Worm (Caenorhabditis elegans) whole organism, L2 larva: ENCODE data around the gene C52E4.7.
A peak's percentile ranks its signal among the peaks of the same experiment; 100 is the strongest.

ENCODE experiments used
- C34F6.9 ChIP-seq: fragments of 150-350 bp; optimal IDR thresholded peaks from 2 replicates; lab custom pipeline; 2014; ENCODE audit warnings: missing biosample characterization, missing genetic modification characterization
- F13H6.1 ChIP-seq: sonication (generic microtip); optimal IDR thresholded peaks from 2 replicates; lab custom pipeline; 2016; ENCODE audit warnings: missing genetic modification characterization, missing compliant biosample characterization
- R02D3.7 ChIP-seq: fragments of 150-350 bp; optimal IDR thresholded peaks from 2 replicates; lab custom pipeline; 2014; ENCODE audit warnings: missing biosample characterization, missing genetic modification characterization
- Y55F3AM.14 ChIP-seq: fragments of 200-800 bp; sonication (Bioruptor generic); optimal IDR thresholded peaks from 2 replicates; lab custom pipeline; 2018; ENCODE audit warnings: mild to moderate bottlenecking, missing genetic modification characterization, missing compliant biosample characterization
- ZK546.5 ChIP-seq: sonication (generic microtip); optimal IDR thresholded peaks from 2 replicates; lab custom pipeline; 2017; ENCODE audit warnings: missing biosample characterization, missing genetic modification characterization
- alr-1 ChIP-seq: fragments of 150-350 bp; optimal IDR thresholded peaks from 2 replicates; lab custom pipeline; 2014; ENCODE audit warnings: missing biosample characterization, missing genetic modification characterization
- aly-2 ChIP-seq: fragments of 150-350 bp; optimal IDR thresholded peaks from 2 replicates; lab custom pipeline; 2014; ENCODE audit warnings: missing biosample characterization, missing genetic modification characterization
- ama-1 ChIP-seq: fragments of 150-350 bp; optimal IDR thresholded peaks from 2 replicates; lab custom pipeline; 2018; ENCODE audit warnings: inconsistent platforms
- blmp-1 ChIP-seq: sonication (generic microtip); optimal IDR thresholded peaks from 2 replicates; lab custom pipeline; 2017; ENCODE audit warnings: missing genetic modification characterization, mild to moderate bottlenecking, missing compliant biosample characterization, antibody characterized with exemption, moderate library complexity; ENCODE audit not compliant: insufficient read depth
- ceh-16 ChIP-seq: fragments of 150-350 bp; optimal IDR thresholded peaks from 2 replicates; lab custom pipeline; 2014; ENCODE audit warnings: missing biosample characterization, missing genetic modification characterization
- ceh-82 ChIP-seq: fragments of 150-350 bp; optimal IDR thresholded peaks from 2 replicates; lab custom pipeline; 2014; ENCODE audit warnings: missing biosample characterization, missing genetic modification characterization
- crh-2 ChIP-seq: sonication (generic microtip); optimal IDR thresholded peaks from 2 replicates; lab custom pipeline; 2017; ENCODE audit warnings: missing biosample characterization, missing genetic modification characterization
- dmd-4 ChIP-seq: sonication (generic microtip); optimal IDR thresholded peaks from 2 replicates; lab custom pipeline; 2017; ENCODE audit warnings: missing biosample characterization, missing genetic modification characterization
- egl-27 ChIP-seq: sonication (generic microtip); optimal IDR thresholded peaks from 3 replicates; lab custom pipeline; 2017; ENCODE audit warnings: missing biosample characterization, missing genetic modification reagents, missing genetic modification characterization
- elt-1 ChIP-seq: fragments of 150-350 bp; optimal IDR thresholded peaks from 2 replicates; lab custom pipeline; 2014; ENCODE audit warnings: missing biosample characterization, missing genetic modification characterization
- fos-1 ChIP-seq: fragments of 150-350 bp; optimal IDR thresholded peaks from 2 replicates; lab custom pipeline; 2014; ENCODE audit warnings: missing biosample characterization, missing genetic modification characterization
- gmeb-1 ChIP-seq: fragments of 150-350 bp; optimal IDR thresholded peaks from 2 replicates; lab custom pipeline; 2014; ENCODE audit warnings: missing biosample characterization, missing genetic modification characterization
- lin-11 ChIP-seq: fragments of 150-350 bp; sonication (generic microtip); optimal IDR thresholded peaks from 2 replicates; lab custom pipeline; 2014; ENCODE audit warnings: missing biosample characterization, missing genetic modification characterization, inconsistent platforms, mixed read lengths
- lin-13 ChIP-seq: fragments of 150-350 bp; optimal IDR thresholded peaks from 2 replicates; lab custom pipeline; 2014; ENCODE audit warnings: missing biosample characterization, missing genetic modification reagents, missing genetic modification characterization
- lin-39 ChIP-seq: fragments of 150-350 bp; optimal IDR thresholded peaks from 2 replicates; lab custom pipeline; 2014; ENCODE audit warnings: missing biosample characterization, missing genetic modification reagents, missing genetic modification characterization
- lsy-2 ChIP-seq, 2 experiments: fragments of 150-350 bp in 1 of 2; sonication (generic microtip) in 1 of 2; optimal IDR thresholded peaks; 2 replicates each; lab custom pipeline; 2014 to 2017; ENCODE audit warnings: missing biosample characterization in 2 of 2, missing genetic modification characterization in 2 of 2
- mab-5 ChIP-seq: fragments of 150-350 bp; optimal IDR thresholded peaks from 2 replicates; lab custom pipeline; 2014; ENCODE audit warnings: missing biosample characterization, missing genetic modification characterization
- mbf-1 ChIP-seq: sonication (generic microtip); optimal IDR thresholded peaks from 2 replicates; lab custom pipeline; 2017; ENCODE audit warnings: missing biosample characterization, missing genetic modification characterization
- mdl-1 ChIP-seq, 2 experiments: fragments of 150-350 bp in 1 of 2; sonication (generic microtip) in 1 of 2; optimal IDR thresholded peaks; 2 replicates each; lab custom pipeline; 2017; ENCODE audit warnings: missing biosample characterization in 2 of 2, missing genetic modification characterization in 2 of 2
- nhr-10 ChIP-seq: sonication (generic microtip); optimal IDR thresholded peaks from 2 replicates; lab custom pipeline; 2017; ENCODE audit warnings: missing biosample characterization, missing genetic modification characterization
- nhr-11 ChIP-seq: fragments of 150-350 bp; optimal IDR thresholded peaks from 2 replicates; lab custom pipeline; 2014; ENCODE audit warnings: missing biosample characterization, missing genetic modification characterization
- nhr-12 ChIP-seq: fragments of 150-350 bp; optimal IDR thresholded peaks from 2 replicates; lab custom pipeline; 2014; ENCODE audit warnings: missing biosample characterization, missing genetic modification characterization
- nhr-129 ChIP-seq: fragments of 150-350 bp; optimal IDR thresholded peaks from 2 replicates; lab custom pipeline; 2014; ENCODE audit warnings: missing biosample characterization, missing genetic modification characterization
- nhr-21 ChIP-seq: fragments of 150-350 bp; optimal IDR thresholded peaks from 2 replicates; lab custom pipeline; 2014; ENCODE audit warnings: missing biosample characterization, missing genetic modification characterization
- nhr-23 ChIP-seq: fragments of 150-350 bp; optimal IDR thresholded peaks from 2 replicates; lab custom pipeline; 2014; ENCODE audit warnings: missing biosample characterization, missing genetic modification reagents, missing genetic modification characterization
- nhr-237 ChIP-seq: fragments of 150-350 bp; optimal IDR thresholded peaks from 2 replicates; lab custom pipeline; 2014; ENCODE audit warnings: missing biosample characterization, missing genetic modification characterization
- nhr-25 ChIP-seq: fragments of 150-350 bp; sonication (generic microtip); optimal IDR thresholded peaks from 3 replicates; lab custom pipeline; 2014; ENCODE audit warnings: missing biosample characterization, missing genetic modification characterization
- nhr-6 ChIP-seq: fragments of 150-350 bp; optimal IDR thresholded peaks from 2 replicates; lab custom pipeline; 2014; ENCODE audit warnings: missing biosample characterization, missing genetic modification characterization
- nhr-77 ChIP-seq: fragments of 150-350 bp; optimal IDR thresholded peaks from 2 replicates; lab custom pipeline; 2014; ENCODE audit warnings: missing biosample characterization, missing genetic modification characterization
- peb-1 ChIP-seq: fragments of 150-350 bp; optimal IDR thresholded peaks from 2 replicates; lab custom pipeline; 2014; ENCODE audit warnings: missing biosample characterization, missing genetic modification characterization
- sem-4 ChIP-seq: fragments of 150-350 bp; optimal IDR thresholded peaks from 2 replicates; lab custom pipeline; 2014; ENCODE audit warnings: missing biosample characterization, missing genetic modification reagents, missing genetic modification characterization
- skn-1 ChIP-seq: sonication (generic microtip); optimal IDR thresholded peaks from 2 replicates; lab custom pipeline; 2017; ENCODE audit warnings: missing biosample characterization, missing genetic modification characterization
- sma-3 ChIP-seq: sonication (generic microtip); optimal IDR thresholded peaks from 2 replicates; lab custom pipeline; 2016; ENCODE audit warnings: missing genetic modification reagents, missing genetic modification characterization, missing compliant biosample characterization
- sma-9 ChIP-seq, 2 experiments: fragments of 150-350 bp in 1 of 2; sonication (generic microtip) in 1 of 2; optimal IDR thresholded peaks; 2 replicates each; lab custom pipeline; 2014 to 2016; ENCODE audit warnings: missing genetic modification characterization in 2 of 2, mild to moderate bottlenecking in 1 of 2, missing biosample characterization in 1 of 2, missing compliant biosample characterization in 1 of 2, missing genetic modification reagents in 1 of 2, moderate library complexity in 1 of 2
- snpc-4 ChIP-seq: fragments of 150-350 bp; optimal IDR thresholded peaks from 2 replicates; lab custom pipeline; 2014; ENCODE audit warnings: missing biosample characterization, missing genetic modification characterization
- unc-39 ChIP-seq: fragments of 150-350 bp; optimal IDR thresholded peaks from 2 replicates; lab custom pipeline; 2014; ENCODE audit warnings: missing biosample characterization, missing genetic modification characterization
- unc-55 ChIP-seq: fragments of 150-350 bp; sonication (generic microtip); optimal IDR thresholded peaks from 3 replicates; lab custom pipeline; 2014; ENCODE audit warnings: missing biosample characterization, missing genetic modification reagents, missing genetic modification characterization
- unc-62 ChIP-seq: fragments of 150-350 bp; optimal IDR thresholded peaks from 2 replicates; lab custom pipeline; 2014; ENCODE audit warnings: missing biosample characterization, missing genetic modification reagents, missing genetic modification characterization
- zag-1 ChIP-seq: fragments of 150-350 bp; optimal IDR thresholded peaks from 2 replicates; lab custom pipeline; 2014; ENCODE audit warnings: missing biosample characterization, missing genetic modification characterization
- ztf-1 ChIP-seq: fragments of 200-800 bp; sonication (Bioruptor generic); conservative IDR thresholded peaks from 2 replicates; pipeline ENCODE4 v1.3.6; 2022; ENCODE audit warnings: missing genetic modification characterization, missing compliant biosample characterization
- ztf-11 ChIP-seq: sonication (generic microtip); optimal IDR thresholded peaks from 2 replicates; lab custom pipeline; 2017; ENCODE audit warnings: missing biosample characterization, missing genetic modification characterization
- ztf-4 ChIP-seq: fragments of 150-350 bp; optimal IDR thresholded peaks from 2 replicates; lab custom pipeline; 2014; ENCODE audit warnings: missing biosample characterization, missing genetic modification characterization

C52E4.7 gene

DNA sequence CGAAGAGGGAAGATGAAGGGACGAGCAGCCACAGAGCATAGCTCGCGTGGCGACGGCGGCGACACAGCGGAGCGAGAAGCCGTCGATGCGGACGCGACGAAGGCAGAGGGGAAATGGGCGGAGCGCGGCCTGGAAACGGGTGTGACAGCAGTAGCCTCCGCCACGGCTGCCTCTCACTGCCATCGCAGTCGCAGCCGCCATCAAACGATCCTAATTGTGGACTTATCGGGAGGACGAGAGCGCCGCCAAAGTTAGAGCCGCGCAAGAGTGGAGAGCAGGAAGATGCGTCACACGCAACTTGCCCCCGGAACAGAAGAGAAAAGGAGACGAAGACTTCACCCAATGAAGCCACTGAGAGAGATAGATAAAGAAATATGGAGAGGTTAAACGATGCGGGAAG is 30.2 kb downstream of the C52E4.7 start:
- TF ChIP-seq blmp-1 (tag; lab: Kevin White, UChicago): no peak
- peak; percentile 18 for TF ChIP-seq lin-11 (tag; lab: Kevin White, UChicago)
- no peak for TF ChIP-seq nhr-23
- peak in 1 of 2 experiments; percentile 36 for TF ChIP-seq lsy-2 (tag; optimal IDR thresholded peaks at IDR 0.05; lab: Kevin White, UChicago)
- TF ChIP-seq C34F6.9 (tag; lab: Kevin White, UChicago): peak; percentile 40
- TF ChIP-seq sma-9 (GFP tag; optimal IDR thresholded peaks at IDR 0.05; lab: Kevin White, UChicago): peak; percentile 16
- no peak for TF ChIP-seq sma-9 (tag; optimal IDR thresholded peaks at IDR 0.05; lab: Kevin White, UChicago)
- TF ChIP-seq ztf-4: no peak
- no peak for TF ChIP-seq mbf-1 (tag; lab: Kevin White, UChicago)
- peak; percentile 31 for TF ChIP-seq nhr-129 (tag; lab: Kevin White, UChicago)
- TF ChIP-seq crh-2 (tag; lab: Kevin White, UChicago): no peak
- no peak for TF ChIP-seq ZK546.5 (tag; lab: Kevin White, UChicago)
- peak; percentile 35 for TF ChIP-seq Y55F3AM.14 (GFP tag; lab: Kevin White, UChicago)
- TF ChIP-seq gmeb-1 (tag; lab: Kevin White, UChicago): no peak
- no peak for TF ChIP-seq nhr-77
- no peak for TF ChIP-seq ceh-16 (tag; lab: Kevin White, UChicago)
- no peak for TF ChIP-seq nhr-10 (tag; lab: Kevin White, UChicago)
- TF ChIP-seq nhr-6 (tag; lab: Kevin White, UChicago): no peak
- no peak for TF ChIP-seq nhr-12 (tag; lab: Kevin White, UChicago)
- no peak for TF ChIP-seq unc-55
- peak; percentile 50 for TF ChIP-seq F13H6.1
- no peak for TF ChIP-seq lin-13
- TF ChIP-seq skn-1 (tag; lab: Kevin White, UChicago): no peak
- no peak for TF ChIP-seq alr-1
- TF ChIP-seq nhr-11 (tag; lab: Kevin White, UChicago): no peak
- TF ChIP-seq nhr-237 (tag; lab: Kevin White, UChicago): no peak
- TF ChIP-seq dmd-4 (tag; lab: Kevin White, UChicago): no peak
- TF ChIP-seq aly-2 (tag; lab: Kevin White, UChicago): no peak
- TF ChIP-seq lin-39 (tag; lab: Kevin White, UChicago): no peak
- TF ChIP-seq zag-1 (tag; lab: Kevin White, UChicago): peak; percentile 82
- peak in 1 of 2 experiments; percentile 1 for TF ChIP-seq mdl-1 (tag; optimal IDR thresholded peaks at IDR 0.05; lab: Kevin White, UChicago)
- TF ChIP-seq ceh-82: no peak
- no peak for TF ChIP-seq R02D3.7 (tag; lab: Kevin White, UChicago)
- no peak for TF ChIP-seq nhr-25 (tag; lab: Kevin White, UChicago)
- no peak for TF ChIP-seq sma-3 (GFP tag; lab: Kevin White, UChicago)
- no peak for TF ChIP-seq peb-1 (tag; lab: Kevin White, UChicago)
- TF ChIP-seq egl-27 (tag; lab: Kevin White, UChicago): no peak
- no peak for TF ChIP-seq snpc-4
- TF ChIP-seq ama-1 (lab: Kevin White, UChicago): no peak
- no peak for TF ChIP-seq mab-5 (tag; lab: Kevin White, UChicago)
- TF ChIP-seq ztf-1 (GFP tag; lab: Robert Waterston, UW): no peak
- TF ChIP-seq elt-1 (tag; lab: Kevin White, UChicago): no peak
- TF ChIP-seq sem-4 (tag; lab: Kevin White, UChicago): peak; percentile 14
- TF ChIP-seq unc-62 (GFP tag; lab: Kevin White, UChicago): no peak
- no peak for TF ChIP-seq fos-1 (tag; lab: Kevin White, UChicago)
- no peak for TF ChIP-seq unc-39 (tag; lab: Kevin White, UChicago)
- no peak for TF ChIP-seq ztf-11 (tag; lab: Kevin White, UChicago)

DNA sequence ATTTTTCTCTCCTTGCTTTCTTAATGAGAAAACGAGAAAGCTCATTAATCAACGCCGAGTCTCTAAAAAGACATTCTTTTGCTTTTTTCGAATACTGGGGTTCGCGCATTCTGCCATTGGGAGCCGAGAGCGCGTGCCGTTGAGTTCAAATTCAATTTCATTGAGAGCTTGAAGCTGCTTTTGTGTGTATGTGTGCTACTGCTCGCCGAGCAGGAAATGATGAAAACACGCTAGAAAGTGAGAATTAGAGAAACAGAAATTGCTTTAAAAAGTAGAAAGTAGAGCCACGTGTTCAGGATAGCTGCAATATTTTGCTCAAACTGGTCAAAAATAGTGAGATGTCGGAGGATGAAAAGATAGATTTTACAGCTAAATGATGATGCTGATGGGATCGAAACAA is 31.6 kb downstream of the C52E4.7 start:
- TF ChIP-seq nhr-12 (tag; lab: Kevin White, UChicago) (no peak), ceh-82 (no peak), nhr-11 (tag; lab: Kevin White, UChicago) (no peak), blmp-1 (tag; lab: Kevin White, UChicago) (no peak), nhr-77 (no peak), dmd-4 (tag; lab: Kevin White, UChicago) (no peak), C34F6.9 (tag; lab: Kevin White, UChicago) (peak; percentile 58), peb-1 (tag; lab: Kevin White, UChicago) (no peak), ztf-11 (tag; lab: Kevin White, UChicago) (no peak), aly-2 (tag; lab: Kevin White, UChicago) (no peak), nhr-10 (tag; lab: Kevin White, UChicago) (no peak), ama-1 (lab: Kevin White, UChicago) (no peak), crh-2 (tag; lab: Kevin White, UChicago) (no peak), sem-4 (tag; lab: Kevin White, UChicago) (no peak), mdl-1 (tag; optimal IDR thresholded peaks at IDR 0.05; lab: Kevin White, UChicago) (no peak), nhr-129 (tag; lab: Kevin White, UChicago) (peak; percentile 34), mbf-1 (tag; lab: Kevin White, UChicago) (no peak), F13H6.1 (no peak), mab-5 (tag; lab: Kevin White, UChicago) (no peak), sma-3 (GFP tag; lab: Kevin White, UChicago) (no peak), unc-55 (peak; percentile 7), zag-1 (tag; lab: Kevin White, UChicago) (peak; percentile 46), snpc-4 (no peak), nhr-23 (no peak), sma-9 (GFP tag; optimal IDR thresholded peaks at IDR 0.05; lab: Kevin White, UChicago) (peak; percentile 42), sma-9 (tag; optimal IDR thresholded peaks at IDR 0.05; lab: Kevin White, UChicago) (no peak), lsy-2 (tag; optimal IDR thresholded peaks at IDR 0.05; lab: Kevin White, UChicago) (peak in 1 of 2 experiments; percentile 60), nhr-237 (tag; lab: Kevin White, UChicago) (no peak), ceh-16 (tag; lab: Kevin White, UChicago) (no peak), nhr-21 (tag; lab: Kevin White, UChicago) (no peak), ztf-1 (GFP tag; lab: Robert Waterston, UW) (no peak), fos-1 (tag; lab: Kevin White, UChicago) (no peak), nhr-25 (tag; lab: Kevin White, UChicago) (no peak), ZK546.5 (tag; lab: Kevin White, UChicago) (no peak), Y55F3AM.14 (GFP tag; lab: Kevin White, UChicago) (no peak)
